Worm (Caenorhabditis elegans): ENCODE measurements around the gene aexr-2.

- TF ChIP-seq snpc-4 (tag; optimal IDR thresholded peaks at IDR 0.05) (no peak), ztf-11 (tag; optimal IDR thresholded peaks at IDR 0.05) (no peak), elt-1 (tag; optimal IDR thresholded peaks at IDR 0.05) (no peak), pqm-1 (tag; optimal IDR thresholded peaks at IDR 0.05) (no peak), R02D3.7 (tag; optimal IDR thresholded peaks at IDR 0.05) (no peak), ceh-16 (tag; optimal IDR thresholded peaks at IDR 0.05) (no peak), nhr-67 (tag; optimal IDR thresholded peaks at IDR 0.05) (no peak), ztf-4 (tag; optimal IDR thresholded peaks at IDR 0.05) (no peak)
These were observed 6.6 kb upstream of the aexr-2 start for ce11 chrX:6637933-6638332.
